Fruit fly (Drosophila melanogaster) whole organism, prepupa: ENCODE data around the gene Sk1.

Source experiments
- Blimp-1 ChIP-seq: fragments of 200-800 bp; sonication (Bioruptor generic); optimal IDR thresholded peaks from 3 replicates; lab custom pipeline; 2017; ENCODE audit warnings: missing biosample characterization, missing genetic modification characterization, mild to moderate bottlenecking, moderate library complexity, missing genetic modification reagents
- CG10631 ChIP-seq: fragments of 200-800 bp; sonication (Bioruptor generic); optimal IDR thresholded peaks from 2 replicates; lab custom pipeline; 2016; ENCODE audit warnings: missing biosample characterization, missing genetic modification characterization
- CG10669 ChIP-seq: fragments of 200-800 bp; sonication (Bioruptor generic); optimal IDR thresholded peaks from 3 replicates; lab custom pipeline; 2018; ENCODE audit warnings: missing biosample characterization, mild to moderate bottlenecking, missing genetic modification characterization, moderate library complexity
- CG11294 ChIP-seq: fragments of 200-800 bp; sonication (Bioruptor generic); IDR thresholded peaks from 2 replicates; pipeline ENCODE4 v1.3.6; 2022; ENCODE audit warnings: missing biosample characterization, missing genetic modification characterization
- CG11762 ChIP-seq: fragments of 200-800 bp; sonication (Bioruptor generic); optimal IDR thresholded peaks from 3 replicates; lab custom pipeline; 2016; ENCODE audit warnings: missing biosample characterization, missing genetic modification characterization; ENCODE audit not compliant: insufficient read depth
- CG11902 ChIP-seq: fragments of 200-800 bp; sonication (Bioruptor generic); optimal IDR thresholded peaks from 3 replicates; lab custom pipeline; 2016; ENCODE audit warnings: missing biosample characterization, missing genetic modification characterization
- CG1621 ChIP-seq: fragments of 200-800 bp; sonication (Bioruptor generic); optimal IDR thresholded peaks from 3 replicates; lab custom pipeline; 2018; ENCODE audit warnings: missing biosample characterization, mild to moderate bottlenecking, missing genetic modification characterization
- CG16779 ChIP-seq: fragments of 200-800 bp; sonication (Bioruptor generic); optimal IDR thresholded peaks from 3 replicates; lab custom pipeline; 2017; ENCODE audit warnings: missing biosample characterization, mild to moderate bottlenecking, missing genetic modification characterization
- CG3032 ChIP-seq: fragments of 200-800 bp; optimal IDR thresholded peaks from 2 replicates; lab custom pipeline; 2019; ENCODE audit warnings: missing biosample characterization, mild to moderate bottlenecking, missing genetic modification characterization, moderate library complexity
- CG32006 ChIP-seq: fragments of 200-800 bp; sonication (Bioruptor generic); optimal IDR thresholded peaks from 3 replicates; lab custom pipeline; 2017; ENCODE audit warnings: missing biosample characterization, mild to moderate bottlenecking, missing genetic modification characterization
- CG34406 ChIP-seq: fragments of 200-800 bp; sonication (Bioruptor generic); optimal IDR thresholded peaks from 3 replicates; lab custom pipeline; 2016; ENCODE audit warnings: missing biosample characterization, missing genetic modification characterization
- CG6163 ChIP-seq: fragments of 200-800 bp; sonication (Bioruptor generic); IDR thresholded peaks from 3 replicates; pipeline ENCODE4 v1.3.6; 2022; ENCODE audit warnings: missing biosample characterization, missing genetic modification characterization
- CG6276 ChIP-seq: fragments of 200-800 bp; sonication (Bioruptor generic); optimal IDR thresholded peaks from 2 replicates; lab custom pipeline; 2017; ENCODE audit warnings: missing biosample characterization, mild to moderate bottlenecking, missing genetic modification characterization
- CG6792 ChIP-seq: fragments of 200-800 bp; sonication (Bioruptor generic); optimal IDR thresholded peaks from 3 replicates; lab custom pipeline; 2016; ENCODE audit warnings: missing biosample characterization, missing genetic modification characterization
- CG6808 ChIP-seq: fragments of 200-800 bp; sonication (Bioruptor generic); optimal IDR thresholded peaks from 3 replicates; lab custom pipeline; 2017; ENCODE audit warnings: missing biosample characterization, missing genetic modification characterization, mild to moderate bottlenecking, moderate library complexity, missing genetic modification reagents
- CG7368 ChIP-seq: fragments of 200-800 bp; sonication (Bioruptor generic); optimal IDR thresholded peaks from 3 replicates; lab custom pipeline; 2016; ENCODE audit warnings: missing biosample characterization, missing genetic modification characterization
- CG8119 ChIP-seq: fragments of 200-800 bp; sonication (Bioruptor generic); IDR thresholded peaks from 3 replicates; pipeline ENCODE4 v1.3.6; 2022; ENCODE audit warnings: missing biosample characterization, missing genetic modification characterization
- CG8319 ChIP-seq: fragments of 200-800 bp; sonication (Bioruptor generic); optimal IDR thresholded peaks from 3 replicates; lab custom pipeline; 2016; ENCODE audit warnings: missing biosample characterization, missing genetic modification characterization
- CG8632 ChIP-seq: fragments of 200-800 bp; sonication (Bioruptor generic); optimal IDR thresholded peaks from 3 replicates; lab custom pipeline; 2016; ENCODE audit warnings: missing biosample characterization, missing genetic modification characterization
- CG9139 ChIP-seq: fragments of 200-800 bp; sonication (Bioruptor generic); optimal IDR thresholded peaks from 3 replicates; lab custom pipeline; 2017; ENCODE audit warnings: missing biosample characterization, mild to moderate bottlenecking, missing genetic modification characterization
- Eip75B ChIP-seq: fragments of 200-800 bp; sonication (Bioruptor generic); optimal IDR thresholded peaks from 3 replicates; lab custom pipeline; 2016; ENCODE audit warnings: missing biosample characterization, missing genetic modification characterization
- Eip93F ChIP-seq: fragments of 200-800 bp; sonication (Bioruptor generic); optimal IDR thresholded peaks from 2 replicates; lab custom pipeline; 2016; ENCODE audit warnings: missing biosample characterization, mild to moderate bottlenecking, missing genetic modification characterization
- Ets21C ChIP-seq: fragments of 200-800 bp; sonication (Bioruptor generic); optimal IDR thresholded peaks from 3 replicates; lab custom pipeline; 2016; ENCODE audit warnings: missing biosample characterization, missing genetic modification characterization
- Ets96B ChIP-seq: fragments of 200-800 bp; optimal IDR thresholded peaks from 2 replicates; lab custom pipeline; 2019; ENCODE audit warnings: missing biosample characterization, mild to moderate bottlenecking, missing genetic modification characterization, moderate library complexity
- Gug ChIP-seq: fragments of 200-800 bp; sonication (Bioruptor generic); IDR thresholded peaks from 2 replicates; pipeline ENCODE4 v1.3.6; 2022; ENCODE audit warnings: missing biosample characterization, missing genetic modification characterization
- Hr39 ChIP-seq: fragments of 200-800 bp; sonication (Bioruptor generic); optimal IDR thresholded peaks from 2 replicates; lab custom pipeline; 2016; ENCODE audit warnings: missing biosample characterization, missing genetic modification characterization
- Hr4 ChIP-seq: fragments of 200-800 bp; sonication (Bioruptor generic); optimal IDR thresholded peaks from 3 replicates; lab custom pipeline; 2016; ENCODE audit warnings: missing biosample characterization, missing genetic modification characterization
- Met ChIP-seq: fragments of 200-800 bp; sonication (Bioruptor generic); optimal IDR thresholded peaks from 3 replicates; lab custom pipeline; 2016; ENCODE audit warnings: missing biosample characterization, missing genetic modification characterization
- Sox102F ChIP-seq: fragments of 200-800 bp; sonication (Bioruptor generic); optimal IDR thresholded peaks from 2 replicates; lab custom pipeline; 2016; ENCODE audit warnings: missing biosample characterization, mild to moderate bottlenecking, missing genetic modification characterization
- Sox15 ChIP-seq: fragments of 200-800 bp; sonication (Bioruptor generic); optimal IDR thresholded peaks from 3 replicates; lab custom pipeline; 2016; ENCODE audit warnings: missing biosample characterization, missing genetic modification characterization
- acj6 ChIP-seq: fragments of 200-800 bp; sonication (Bioruptor generic); optimal IDR thresholded peaks from 3 replicates; lab custom pipeline; 2016; ENCODE audit warnings: missing biosample characterization, missing genetic modification characterization
- cyc ChIP-seq: fragments of 200-800 bp; sonication (Bioruptor generic); optimal IDR thresholded peaks from 3 replicates; lab custom pipeline; 2016; ENCODE audit warnings: missing biosample characterization, missing genetic modification characterization
- dac ChIP-seq: fragments of 200-800 bp; sonication (Bioruptor generic); optimal IDR thresholded peaks from 2 replicates; lab custom pipeline; 2017; ENCODE audit warnings: missing biosample characterization, mild to moderate bottlenecking, missing genetic modification characterization
- dsx ChIP-seq: fragments of 200-800 bp; optimal IDR thresholded peaks from 3 replicates; lab custom pipeline; 2019; ENCODE audit warnings: missing biosample characterization, mild to moderate bottlenecking, missing genetic modification characterization, moderate library complexity; ENCODE audit not compliant: poor library complexity, severe bottlenecking
- esn ChIP-seq: fragments of 200-800 bp; sonication (Bioruptor generic); optimal IDR thresholded peaks from 2 replicates; lab custom pipeline; 2016; ENCODE audit warnings: missing biosample characterization, mild to moderate bottlenecking, missing genetic modification characterization, moderate library complexity
- fd59A ChIP-seq: fragments of 200-800 bp; sonication (Bioruptor generic); optimal IDR thresholded peaks from 2 replicates; lab custom pipeline; 2017; ENCODE audit warnings: missing biosample characterization, mild to moderate bottlenecking, missing genetic modification characterization, missing genetic modification reagents
- fd85E ChIP-seq: fragments of 200-800 bp; sonication (Bioruptor generic); optimal IDR thresholded peaks from 3 replicates; lab custom pipeline; 2016; ENCODE audit warnings: missing biosample characterization, missing genetic modification characterization
- fkh ChIP-seq: fragments of 200-800 bp; sonication (Bioruptor generic); optimal IDR thresholded peaks from 3 replicates; lab custom pipeline; 2017; ENCODE audit warnings: missing biosample characterization, mild to moderate bottlenecking, missing genetic modification characterization, moderate library complexity
- lz ChIP-seq: fragments of 200-800 bp; sonication (Bioruptor generic); optimal IDR thresholded peaks from 3 replicates; lab custom pipeline; 2016; ENCODE audit warnings: missing biosample characterization, missing genetic modification characterization
- net ChIP-seq: fragments of 200-800 bp; sonication (Bioruptor generic); optimal IDR thresholded peaks from 3 replicates; lab custom pipeline; 2016; ENCODE audit warnings: missing biosample characterization, missing genetic modification characterization
- pdm3 ChIP-seq: fragments of 200-800 bp; sonication (Bioruptor generic); optimal IDR thresholded peaks from 3 replicates; lab custom pipeline; 2016; ENCODE audit warnings: missing biosample characterization, missing genetic modification characterization
- salr ChIP-seq, 2 experiments: fragments of 200-800 bp; sonication (Bioruptor generic); optimal IDR thresholded peaks; 3 replicates each; lab custom pipeline; 2016 to 2018; ENCODE audit warnings: missing biosample characterization in 2 of 2, missing genetic modification characterization in 2 of 2, mild to moderate bottlenecking in 1 of 2
- spab ChIP-seq: fragments of 200-800 bp; sonication (Bioruptor generic); optimal IDR thresholded peaks from 2 replicates; lab custom pipeline; 2017; ENCODE audit warnings: missing biosample characterization, mild to moderate bottlenecking, missing genetic modification characterization, missing genetic modification reagents
- ss ChIP-seq, 2 experiments: fragments of 200-800 bp; sonication (Bioruptor generic); optimal IDR thresholded peaks; 2 replicates in 1 of 2; 3 replicates in 1 of 2; lab custom pipeline; 2017 to 2018; ENCODE audit warnings: mild to moderate bottlenecking in 2 of 2, missing biosample characterization in 2 of 2, missing genetic modification characterization in 2 of 2, moderate library complexity in 1 of 2
- svp ChIP-seq: fragments of 200-800 bp; sonication (Bioruptor generic); peaks from one replicate; lab custom pipeline; 2016; ENCODE audit warnings: missing biosample characterization, missing genetic modification characterization
- topi ChIP-seq: fragments of 200-800 bp; sonication (Bioruptor generic); optimal IDR thresholded peaks from 3 replicates; lab custom pipeline; 2016; ENCODE audit warnings: missing biosample characterization, missing genetic modification characterization
- vri ChIP-seq: fragments of 200-800 bp; sonication (Bioruptor generic); optimal IDR thresholded peaks from 3 replicates; lab custom pipeline; 2016; ENCODE audit warnings: missing biosample characterization, mild to moderate bottlenecking, missing genetic modification characterization

The Sk1 gene

DNA sequence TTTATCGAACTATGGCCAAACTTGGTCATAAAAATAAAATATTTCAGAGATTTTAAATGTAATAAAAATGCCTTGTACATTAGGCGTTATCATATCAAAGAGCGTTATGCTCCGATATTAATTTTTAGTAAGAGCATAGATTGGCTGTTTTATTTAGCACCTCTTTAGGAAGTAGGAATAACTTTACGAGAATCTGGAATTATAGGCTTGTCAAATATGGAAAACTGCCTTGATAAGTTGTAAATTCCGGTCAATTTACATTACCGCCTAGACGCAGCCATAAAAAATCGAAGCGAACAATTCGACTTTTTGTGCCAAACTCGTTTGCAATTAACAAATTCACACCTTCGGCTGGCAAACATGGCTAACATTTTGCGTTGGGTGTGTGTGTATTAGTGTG is 20.3 kb upstream of the Sk1 start (continued):
- no peak for TF ChIP-seq Sox102F (GFP tag; lab: Kevin White, UChicago)
- no peak for TF ChIP-seq CG32006 (GFP tag; lab: Kevin White, UChicago)
- TF ChIP-seq esn (GFP tag; lab: Kevin White, UChicago) = no peak

DNA sequence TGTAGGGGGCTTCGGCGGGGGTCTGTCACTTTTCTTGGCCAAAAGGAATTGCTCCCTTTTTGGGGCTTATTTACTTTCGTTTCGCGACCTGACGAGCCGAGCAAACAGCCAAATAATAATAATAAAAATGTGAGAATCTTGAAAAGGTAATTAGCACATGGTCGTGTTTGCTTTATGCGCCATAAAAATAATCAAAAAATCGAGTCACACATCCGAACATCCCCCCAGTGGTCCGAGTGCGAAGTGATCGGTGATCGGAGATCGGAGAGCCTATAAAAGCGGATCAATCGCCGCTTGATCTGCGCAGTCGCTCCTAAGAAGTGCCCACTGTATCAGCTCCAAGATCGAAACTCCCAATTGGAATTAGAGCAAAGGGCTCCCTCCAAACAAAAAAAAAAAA is 19.8 kb upstream of the Sk1 start, which contains the start of gene Gs2:
Gene Gs2 (plus strand): TSS at position 301 of the 400 bp plus-strand sequence.
- peak; percentile 56 for TF ChIP-seq svp (GFP tag; lab: Kevin White, UChicago)
- no peak for TF ChIP-seq Eip93F
- TF ChIP-seq fkh = peak; percentile 5

DNA sequence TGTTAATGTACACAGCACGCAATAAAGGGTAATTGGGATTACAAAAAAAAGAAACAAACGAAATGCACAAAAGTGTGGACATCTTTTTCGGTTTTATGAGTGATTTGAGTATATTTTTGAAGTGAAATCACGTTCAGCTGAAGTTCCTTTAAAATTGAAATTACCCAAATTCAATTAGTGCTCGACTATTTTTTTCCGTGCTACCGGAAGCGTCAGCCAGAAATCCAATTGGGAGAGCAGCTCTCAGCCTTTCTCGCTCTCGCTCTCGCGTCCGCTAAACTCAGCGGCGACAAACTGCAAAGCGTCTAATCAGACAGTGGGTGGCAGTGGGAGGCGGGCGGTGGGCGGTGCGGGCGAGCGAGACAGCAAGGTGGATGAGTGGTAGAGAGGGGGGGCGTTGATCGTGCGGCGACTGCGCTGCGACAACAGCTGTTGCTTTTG is 19.0 kb upstream of the Sk1 start:
- TF ChIP-seq acj6 (peak; percentile 68), Ets96B (tag; lab: Kevin White, UChicago) (no peak), svp (GFP tag; lab: Kevin White, UChicago) (peak; percentile 91), Hr39 (GFP tag; lab: Kevin White, UChicago) (peak; percentile 94), salr (GFP tag; optimal IDR thresholded peaks at IDR 0.05; lab: Kevin White, UChicago) (peak in 1 of 2 experiments; percentile 30), Gug (peak; percentile 65), CG6276 (GFP tag; lab: Kevin White, UChicago) (peak; percentile 70), CG10669 (GFP tag; lab: Kevin White, UChicago) (peak; percentile 29), vri (GFP tag; lab: Kevin White, UChicago) (peak; percentile 90), lz (GFP tag; lab: Kevin White, UChicago) (peak; percentile 89), CG8319 (GFP tag; lab: Kevin White, UChicago) (peak; percentile 45), dsx (GFP tag; lab: Kevin White, UChicago) (no peak), CG9139 (no peak), Blimp-1 (GFP tag; lab: Kevin White, UChicago) (peak; percentile 67), Eip93F (peak; percentile 82), CG34406 (GFP tag; lab: Kevin White, UChicago) (peak; percentile 76), Sox102F (GFP tag; lab: Kevin White, UChicago) (peak; percentile 87), Eip75B (peak; percentile 45), topi (GFP tag; lab: Kevin White, UChicago) (peak; percentile 92), Hr4 (GFP tag; lab: Kevin White, UChicago) (peak; percentile 76), CG11294 (GFP tag; lab: Robert Waterston, UW) (peak; percentile 76), fkh (peak; percentile 42), CG11762 (GFP tag; lab: Kevin White, UChicago) (peak; percentile 72), CG7368 (peak; percentile 54), CG16779 (tag; lab: Kevin White, UChicago) (peak; percentile 38), fd59A (GFP tag; lab: Kevin White, UChicago) (no peak), net (GFP tag; lab: Kevin White, UChicago) (peak; percentile 54), pdm3 (GFP tag; lab: Kevin White, UChicago) (peak; percentile 76), CG1621 (no peak), spab (GFP tag; lab: Kevin White, UChicago) (no peak), CG6808 (no peak), CG8632 (GFP tag; lab: Kevin White, UChicago) (peak; percentile 71), CG8119 (GFP tag; lab: Robert Waterston, UW) (peak; percentile 70; the same call in 2 of the 3 replicates), fd85E (GFP tag; lab: Kevin White, UChicago) (no peak), cyc (GFP tag; lab: Kevin White, UChicago) (peak; percentile 91), Met (GFP tag; lab: Kevin White, UChicago) (peak; percentile 88), CG6792 (GFP tag; lab: Kevin White, UChicago) (peak; percentile 68), CG11902 (peak; percentile 58), CG3032 (tag; lab: Kevin White, UChicago) (no peak), Sox15 (GFP tag; lab: Kevin White, UChicago) (peak; percentile 67), CG6163 (GFP tag; lab: Robert Waterston, UW) (peak; percentile 75; the same call in 2 of the 3 replicates), CG10631 (peak; percentile 48), dac (GFP tag; lab: Kevin White, UChicago) (no peak), ss (GFP tag; optimal IDR thresholded peaks at IDR 0.05; lab: Kevin White, UChicago) (no peak), Ets21C (GFP tag; lab: Kevin White, UChicago) (peak; percentile 87)
